Worm (Caenorhabditis elegans): ENCODE data around the gene sre-10.

sre-10 gene

ce11 chrV:7136859-7137258 is 4.5 kb downstream of the sre-10 start:
- no peak for TF ChIP-seq ets-7 (tag; optimal IDR thresholded peaks at IDR 0.05)
- no peak for TF ChIP-seq flt-1 (GFP tag; IDR thresholded peaks at IDR 0.05)
- no peak for TF ChIP-seq ceh-36 (tag; optimal IDR thresholded peaks at IDR 0.05)
- TF ChIP-seq ama-1 (optimal IDR thresholded peaks at IDR 0.05) = no peak
- no peak for TF ChIP-seq B0310.2 (tag; optimal IDR thresholded peaks at IDR 0.05)
- no peak for TF ChIP-seq F13C5.2 (tag; optimal IDR thresholded peaks at IDR 0.05)
- no peak for TF ChIP-seq aly-1 (tag; optimal IDR thresholded peaks at IDR 0.05)
- TF ChIP-seq hmbx-1 (tag; optimal IDR thresholded peaks at IDR 0.05) = no peak
- TF ChIP-seq tbx-11 (GFP tag; IDR thresholded peaks at IDR 0.05) = no peak
- no peak for TF ChIP-seq scrt-1 (GFP tag; IDR thresholded peaks at IDR 0.05)

ce11 chrV:7138320-7138719 is 6.0 kb downstream of the sre-10 start, which contains the start of gene str-112:
Gene str-112 (minus strand): TSS chrV:7138420.
- TF ChIP-seq scrt-1 (GFP tag; IDR thresholded peaks at IDR 0.05) = no peak
- no peak for TF ChIP-seq ama-1 (optimal IDR thresholded peaks at IDR 0.05)
- no peak for TF ChIP-seq flt-1 (GFP tag; IDR thresholded peaks at IDR 0.05)
- TF ChIP-seq pes-1 (GFP tag; IDR thresholded peaks at IDR 0.05) = no peak
- no peak for TF ChIP-seq ceh-36 (tag; optimal IDR thresholded peaks at IDR 0.05)
- TF ChIP-seq ceh-13 (GFP tag; optimal IDR thresholded peaks at IDR 0.05) = no peak
- no peak for TF ChIP-seq hmg-4 (GFP tag; optimal IDR thresholded peaks at IDR 0.05)

ce11 chrV:7140368-7140767 is 8.0 kb downstream of the sre-10 start:
- TF ChIP-seq flt-1 (GFP tag; IDR thresholded peaks at IDR 0.05) (no peak), F13C5.2 (tag; optimal IDR thresholded peaks at IDR 0.05) (no peak), scrt-1 (GFP tag; IDR thresholded peaks at IDR 0.05) (no peak), B0310.2 (tag; optimal IDR thresholded peaks at IDR 0.05) (no peak), pes-1 (GFP tag; IDR thresholded peaks at IDR 0.05) (no peak), hnd-1 (tag; optimal IDR thresholded peaks at IDR 0.05) (no peak), ceh-13 (GFP tag; optimal IDR thresholded peaks at IDR 0.05) (no peak)

ce11 chrV:7141864-7142263 is 9.5 kb downstream of the sre-10 start, which contains the start of gene ugt-40:
Gene ugt-40 (minus strand): TSS chrV:7141964.
- TF ChIP-seq scrt-1 (GFP tag; IDR thresholded peaks at IDR 0.05) (no peak), F13C5.2 (tag; optimal IDR thresholded peaks at IDR 0.05) (no peak), ceh-36 (tag; optimal IDR thresholded peaks at IDR 0.05) (no peak), tra-4 (tag; optimal IDR thresholded peaks at IDR 0.05) (no peak), ama-1 (optimal IDR thresholded peaks at IDR 0.05) (no peak), tbx-37 (GFP tag; conservative IDR thresholded peaks at IDR 0.05) (no peak), tbx-11 (GFP tag; IDR thresholded peaks at IDR 0.05) (no peak)

- TF ChIP-seq tbx-11 (GFP tag; IDR thresholded peaks at IDR 0.05) (0 out of 2 replicates have a peak, but pooled peaks have one; percentile 29), sea-1 (GFP tag; conservative IDR thresholded peaks at IDR 0.05) (0 out of 2 replicates have a peak, but pooled peaks have one; percentile 37), flt-1 (GFP tag; IDR thresholded peaks at IDR 0.05) (no peak)
These were observed 10.3 kb downstream of the sre-10 start for ce11 chrV:7142661-7143060.

- TF ChIP-seq hmbx-1 (tag; optimal IDR thresholded peaks at IDR 0.05) (no peak), scrt-1 (GFP tag; IDR thresholded peaks at IDR 0.05) (no peak), flt-1 (GFP tag; IDR thresholded peaks at IDR 0.05) (no peak)
These were observed 13.0 kb downstream of the sre-10 start, which contains the start of gene ugt-37 for ce11 chrV:7145250-7145850. Gene ugt-37 (minus strand): TSS chrV:7145318.

ce11 chrV:7147370-7147769 is 15.0 kb downstream of the sre-10 start, which contains the start of gene ugt-38:
Gene ugt-38 (minus strand): TSS chrV:7147470.
- TF ChIP-seq ceh-36 (tag; optimal IDR thresholded peaks at IDR 0.05) (no peak), pes-1 (GFP tag; IDR thresholded peaks at IDR 0.05) (no peak)

- TF ChIP-seq ets-7 (tag; optimal IDR thresholded peaks at IDR 0.05) (no peak), aly-1 (tag; optimal IDR thresholded peaks at IDR 0.05) (no peak), ceh-36 (tag; optimal IDR thresholded peaks at IDR 0.05) (no peak), hmg-4 (GFP tag; optimal IDR thresholded peaks at IDR 0.05) (no peak), sea-1 (GFP tag; conservative IDR thresholded peaks at IDR 0.05) (no peak), hnd-1 (tag; optimal IDR thresholded peaks at IDR 0.05) (no peak), tbx-11 (GFP tag; IDR thresholded peaks at IDR 0.05) (no peak), flt-1 (GFP tag; IDR thresholded peaks at IDR 0.05) (no peak), tra-4 (tag; optimal IDR thresholded peaks at IDR 0.05) (no peak), B0310.2 (tag; optimal IDR thresholded peaks at IDR 0.05) (no peak)
These were observed 18.2 kb downstream of the sre-10 start, which contains the start of gene F10D2.8 for ce11 chrV:7150570-7150969. Gene F10D2.8 (minus strand): TSS chrV:7150714.

ce11 chrV:7153046-7153445 is 20.7 kb downstream of the sre-10 start, which contains the start of gene fat-7:
Gene fat-7 (minus strand): TSS chrV:7153146.
- TF ChIP-seq ceh-13 (GFP tag; optimal IDR thresholded peaks at IDR 0.05) (no peak), hnd-1 (tag; optimal IDR thresholded peaks at IDR 0.05) (no peak), aly-1 (tag; optimal IDR thresholded peaks at IDR 0.05) (no peak), hmg-4 (GFP tag; optimal IDR thresholded peaks at IDR 0.05) (no peak), scrt-1 (GFP tag; IDR thresholded peaks at IDR 0.05) (no peak)

All from whole organism, early embryonic.